Worm (Caenorhabditis elegans) whole organism, late embryonic: ENCODE data around the gene nlp-31.

Experiments
- C08G9.2 ChIP-seq: sonication (generic microtip); optimal IDR thresholded peaks from 2 replicates; lab custom pipeline; 2016; ENCODE audit warnings: mild to moderate bottlenecking, missing genetic modification characterization, moderate library complexity, missing compliant biosample characterization
- C38D4.7 ChIP-seq: fragments of 200-800 bp; sonication (Bioruptor generic); optimal IDR thresholded peaks from 2 replicates; lab custom pipeline; 2018; ENCODE audit warnings: mild to moderate bottlenecking, missing genetic modification characterization, moderate library complexity, missing compliant biosample characterization
- K02D7.2 ChIP-seq: sonication (generic microtip); optimal IDR thresholded peaks from 2 replicates; lab custom pipeline; 2017; ENCODE audit warnings: mild to moderate bottlenecking, missing genetic modification characterization, missing compliant biosample characterization
- K09A11.1 ChIP-seq: sonication (generic microtip); optimal IDR thresholded peaks from 2 replicates; lab custom pipeline; 2017; ENCODE audit warnings: antibody characterized with exemption, mild to moderate bottlenecking, missing genetic modification characterization, missing compliant biosample characterization; ENCODE audit not compliant: insufficient read depth
- T23F11.4 ChIP-seq: fragments of 200-800 bp; sonication (Bioruptor generic); optimal IDR thresholded peaks from 2 replicates; lab custom pipeline; 2018; ENCODE audit warnings: mild to moderate bottlenecking, missing genetic modification characterization, missing compliant biosample characterization
- Y22D7AL.16 ChIP-seq: sonication (generic microtip); optimal IDR thresholded peaks from 2 replicates; lab custom pipeline; 2016; ENCODE audit warnings: missing genetic modification characterization, missing compliant biosample characterization
- ahr-1 ChIP-seq: sonication (generic microtip); optimal IDR thresholded peaks from 2 replicates; lab custom pipeline; 2016; ENCODE audit warnings: missing genetic modification characterization, missing compliant biosample characterization
- ceh-19 ChIP-seq: fragments of 200-800 bp; sonication (Bioruptor generic); optimal IDR thresholded peaks from 2 replicates; lab custom pipeline; 2018; ENCODE audit warnings: mild to moderate bottlenecking, missing genetic modification characterization, missing compliant biosample characterization
- ceh-2 ChIP-seq: sonication (generic microtip); optimal IDR thresholded peaks from 2 replicates; lab custom pipeline; 2016; ENCODE audit warnings: missing genotype, missing genetic modification characterization, missing compliant biosample characterization
- ceh-24 ChIP-seq: sonication (generic microtip); optimal IDR thresholded peaks from 2 replicates; lab custom pipeline; 2016; ENCODE audit warnings: mild to moderate bottlenecking, missing genetic modification characterization, missing compliant biosample characterization
- ceh-30 ChIP-seq: fragments of 150-350 bp; optimal IDR thresholded peaks from 2 replicates; lab custom pipeline; 2014; ENCODE audit warnings: missing biosample characterization, missing genetic modification characterization
- ceh-34 ChIP-seq: sonication (generic microtip); optimal IDR thresholded peaks from 2 replicates; lab custom pipeline; 2016; ENCODE audit warnings: mild to moderate bottlenecking, missing genetic modification characterization, missing compliant biosample characterization
- ceh-48 ChIP-seq: sonication (generic microtip); optimal IDR thresholded peaks from 2 replicates; lab custom pipeline; 2016; ENCODE audit warnings: missing genetic modification characterization, inconsistent platforms, missing compliant biosample characterization
- ceh-9 ChIP-seq: sonication (generic microtip); optimal IDR thresholded peaks from 2 replicates; lab custom pipeline; 2016; ENCODE audit warnings: mild to moderate bottlenecking, missing genetic modification characterization, inconsistent platforms, missing compliant biosample characterization
- che-1 ChIP-seq: sonication (generic microtip); optimal IDR thresholded peaks from 2 replicates; lab custom pipeline; 2016; ENCODE audit warnings: mild to moderate bottlenecking, missing genetic modification characterization, missing compliant biosample characterization
- dve-1 ChIP-seq: sonication (generic microtip); optimal IDR thresholded peaks from 2 replicates; lab custom pipeline; 2017; ENCODE audit warnings: antibody characterized with exemption, mild to moderate bottlenecking, missing genetic modification characterization, missing compliant biosample characterization
- elt-2 ChIP-seq: sonication (generic microtip); optimal IDR thresholded peaks from 2 replicates; lab custom pipeline; 2016; ENCODE audit warnings: missing genetic modification reagents, missing genetic modification characterization, missing compliant biosample characterization
- elt-4 ChIP-seq: sonication (generic microtip); optimal IDR thresholded peaks from 2 replicates; lab custom pipeline; 2016; ENCODE audit warnings: missing genetic modification characterization, missing compliant biosample characterization
- ets-4 ChIP-seq: sonication (generic microtip); optimal IDR thresholded peaks from 2 replicates; lab custom pipeline; 2016; ENCODE audit warnings: missing genetic modification characterization, missing compliant biosample characterization
- fkh-10 ChIP-seq: fragments of 150-350 bp; optimal IDR thresholded peaks from 2 replicates; lab custom pipeline; 2014; ENCODE audit warnings: missing biosample characterization, missing genetic modification reagents, missing genetic modification characterization
- gmeb-2 ChIP-seq: sonication (generic microtip); optimal IDR thresholded peaks from 2 replicates; lab custom pipeline; 2016; ENCODE audit warnings: missing genetic modification characterization, inconsistent platforms, missing compliant biosample characterization
- hlh-15 ChIP-seq: sonication (generic microtip); optimal IDR thresholded peaks from 2 replicates; lab custom pipeline; 2016; ENCODE audit warnings: missing genetic modification characterization, missing compliant biosample characterization
- madf-2 ChIP-seq: sonication (generic microtip); optimal IDR thresholded peaks from 2 replicates; lab custom pipeline; 2017; ENCODE audit warnings: missing genetic modification characterization, missing compliant biosample characterization
- npax-4 ChIP-seq: sonication (generic microtip); optimal IDR thresholded peaks from 2 replicates; lab custom pipeline; 2016; ENCODE audit warnings: missing genetic modification characterization, missing compliant biosample characterization
- pag-3 ChIP-seq: sonication (generic microtip); optimal IDR thresholded peaks from 2 replicates; lab custom pipeline; 2016; ENCODE audit warnings: missing compliant biosample characterization, missing genetic modification characterization, borderline replicate concordance
- pat-9 ChIP-seq: fragments of 200-800 bp; sonication (Bioruptor generic); optimal IDR thresholded peaks from 2 replicates; lab custom pipeline; 2018; ENCODE audit warnings: mild to moderate bottlenecking, missing genetic modification characterization, moderate library complexity, missing compliant biosample characterization
- pha-2 ChIP-seq: sonication (generic microtip); optimal IDR thresholded peaks from 2 replicates; lab custom pipeline; 2017; ENCODE audit warnings: mild to moderate bottlenecking, missing genetic modification characterization, missing compliant biosample characterization
- pqm-1 ChIP-seq: sonication (generic microtip); optimal IDR thresholded peaks from 2 replicates; lab custom pipeline; 2016; ENCODE audit warnings: missing genetic modification characterization, missing compliant biosample characterization
- pros-1 ChIP-seq: fragments of 150-350 bp; optimal IDR thresholded peaks from 2 replicates; lab custom pipeline; 2014; ENCODE audit warnings: missing biosample characterization, missing genetic modification reagents, missing genetic modification characterization
- rnt-1 ChIP-seq: sonication (generic microtip); optimal IDR thresholded peaks from 2 replicates; lab custom pipeline; 2016; ENCODE audit warnings: missing genetic modification characterization, missing compliant biosample characterization
- sdc-2 ChIP-seq: sonication (generic microtip); optimal IDR thresholded peaks from 2 replicates; lab custom pipeline; 2016; ENCODE audit warnings: missing genotype, missing genetic modification characterization, missing compliant biosample characterization
- sox-2 ChIP-seq: fragments of 200-800 bp; sonication (Bioruptor generic); IDR thresholded peaks from 2 replicates; pipeline ENCODE4 v1.3.6; 2022; ENCODE audit warnings: missing genetic modification reagents, missing genetic modification characterization, missing compliant biosample characterization
- syd-9 ChIP-seq: sonication (generic microtip); optimal IDR thresholded peaks from 2 replicates; lab custom pipeline; 2016; ENCODE audit warnings: mild to moderate bottlenecking, missing genetic modification characterization, moderate library complexity, missing compliant biosample characterization
- unc-3 ChIP-seq, 2 experiments: fragments of 200-800 bp in 1 of 2; sonication (Bioruptor generic) in 1 of 2; sonication (generic microtip) in 1 of 2; conservative IDR thresholded peaks in 1 of 2; optimal IDR thresholded peaks in 1 of 2; 2 replicates each; pipeline versions ENCODE4 v1.3.6 to Lab custom; 2016 to 2022; ENCODE audit warnings: missing compliant biosample characterization in 2 of 2, missing genetic modification characterization in 2 of 2, missing genetic modification reagents in 1 of 2
- unc-42 ChIP-seq: sonication (generic microtip); optimal IDR thresholded peaks from 2 replicates; lab custom pipeline; 2016; ENCODE audit warnings: missing genotype, missing genetic modification characterization, missing compliant biosample characterization
- ztf-16 ChIP-seq: sonication (generic microtip); optimal IDR thresholded peaks from 2 replicates; lab custom pipeline; 2017; ENCODE audit warnings: missing genetic modification characterization, missing compliant biosample characterization

nlp-31 gene

ce11 chrV:3945053-3945452 lies 34.8 kb upstream of the nlp-31 start, which contains the start of gene cyp-35B3:
TSS of gene cyp-35B3 (plus strand) at chrV:3945353.
- no peak for TF ChIP-seq C38D4.7 (GFP tag; lab: Kevin White, UChicago)
- no peak for TF ChIP-seq pat-9 (tag; lab: Kevin White, UChicago)
- no peak for TF ChIP-seq ceh-9 (tag; lab: Kevin White, UChicago)
- no peak for TF ChIP-seq fkh-10 (GFP tag; lab: Kevin White, UChicago)
- no peak for TF ChIP-seq pha-2
- no peak for TF ChIP-seq ztf-16 (tag; lab: Kevin White, UChicago)
- no peak for TF ChIP-seq elt-2
- TF ChIP-seq C08G9.2, result no peak
- TF ChIP-seq sox-2 (GFP tag; lab: Robert Waterston, UW), result no peak
- no peak for TF ChIP-seq unc-42
- TF ChIP-seq ceh-2 (tag; lab: Kevin White, UChicago), result no peak
- TF ChIP-seq sdc-2, result no peak
- no peak for TF ChIP-seq pqm-1 (tag; lab: Kevin White, UChicago)
- no peak for TF ChIP-seq K09A11.1 (tag; lab: Kevin White, UChicago)
- no peak for TF ChIP-seq ets-4 (tag; lab: Kevin White, UChicago)
- TF ChIP-seq T23F11.4, result no peak
- TF ChIP-seq npax-4, result no peak
- no peak for TF ChIP-seq syd-9
- no peak for TF ChIP-seq pros-1

- TF ChIP-seq hlh-15 (tag; lab: Kevin White, UChicago), result no peak
- TF ChIP-seq ceh-48, result no peak
- no peak for TF ChIP-seq K02D7.2
- TF ChIP-seq ceh-34 (tag; lab: Kevin White, UChicago), result no peak
- no peak for TF ChIP-seq pros-1
- no peak for TF ChIP-seq unc-3 (GFP tag; conservative IDR thresholded peaks at IDR 0.05; lab: Robert Waterston, UW)
- TF ChIP-seq unc-3 (tag; optimal IDR thresholded peaks at IDR 0.05; lab: Kevin White, UChicago), result no peak
- TF ChIP-seq pqm-1 (tag; lab: Kevin White, UChicago), result no peak
- no peak for TF ChIP-seq fkh-10 (GFP tag; lab: Kevin White, UChicago)
- TF ChIP-seq K09A11.1 (tag; lab: Kevin White, UChicago), result no peak
- TF ChIP-seq gmeb-2 (tag; lab: Kevin White, UChicago), result no peak
- TF ChIP-seq elt-2, result no peak
- TF ChIP-seq C08G9.2, result no peak
- no peak for TF ChIP-seq ahr-1 (tag; lab: Kevin White, UChicago)
- no peak for TF ChIP-seq pat-9 (tag; lab: Kevin White, UChicago)
These were observed 30.1 kb upstream of the nlp-31 start, which contains the start of gene dach-1 for ce11 chrV:3949723-3950122. TSS of gene dach-1 (plus strand) at chrV:3950023.

- TF ChIP-seq che-1, result no peak
- no peak for TF ChIP-seq ceh-34 (tag; lab: Kevin White, UChicago)
- no peak for TF ChIP-seq elt-4 (tag; lab: Kevin White, UChicago)
- no peak for TF ChIP-seq Y22D7AL.16 (tag; lab: Kevin White, UChicago)
- no peak for TF ChIP-seq ceh-19
- no peak for TF ChIP-seq K09A11.1 (tag; lab: Kevin White, UChicago)
- no peak for TF ChIP-seq sdc-2
- no peak for TF ChIP-seq ahr-1 (tag; lab: Kevin White, UChicago)
- TF ChIP-seq ceh-30 (tag; lab: Kevin White, UChicago), result no peak
- TF ChIP-seq dve-1 (tag; lab: Kevin White, UChicago), result no peak
- no peak for TF ChIP-seq pag-3 (tag; lab: Kevin White, UChicago)
- no peak for TF ChIP-seq syd-9
- no peak for TF ChIP-seq elt-2
- TF ChIP-seq fkh-10 (GFP tag; lab: Kevin White, UChicago), result no peak
- no peak for TF ChIP-seq unc-42
- no peak for TF ChIP-seq pat-9 (tag; lab: Kevin White, UChicago)
- TF ChIP-seq madf-2 (tag; lab: Kevin White, UChicago), result no peak
- no peak for TF ChIP-seq pros-1
- no peak for TF ChIP-seq ceh-24
- TF ChIP-seq npax-4, result no peak
- TF ChIP-seq, all 69 proteins: peak for 0
These were observed 26.1 kb upstream of the nlp-31 start, which contains the start of gene str-247 for ce11 chrV:3953739-3954138. TSS of gene str-247 (plus strand) at chrV:3954039.

- TF ChIP-seq che-1 (no peak), pros-1 (no peak), dve-1 (tag; lab: Kevin White, UChicago) (no peak), ceh-48 (no peak), ztf-16 (tag; lab: Kevin White, UChicago) (no peak), rnt-1 (tag; lab: Kevin White, UChicago) (no peak), ceh-34 (tag; lab: Kevin White, UChicago) (no peak)
- TF ChIP-seq, all 69 proteins: peak for 0
These were observed 22.2 kb upstream of the nlp-31 start, which contains the start of gene cyp-34A5 for ce11 chrV:3957608-3958007. TSS of gene cyp-34A5 (minus strand) at chrV:3957708.
